Worm (Caenorhabditis elegans): ENCODE data around the gene col-2.

Gene col-2

ce11 chrIV:10065159-10065558 lies 20.1 kb downstream of the col-2 start:
- TF ChIP-seq ceh-100 (GFP tag; IDR thresholded peaks at IDR 0.05) (no peak), rcor-1 (GFP tag; IDR thresholded peaks at IDR 0.05) (no peak), somi-1 (GFP tag; optimal IDR thresholded peaks at IDR 0.05) (no peak), Y95B8A.8 (GFP tag; IDR thresholded peaks at IDR 0.05) (no peak), egl-18 (GFP tag; IDR thresholded peaks at IDR 0.05) (no peak), atf-7 (tag; optimal IDR thresholded peaks at IDR 0.05) (no peak), die-1 (tag; optimal IDR thresholded peaks at IDR 0.05) (no peak), F57A8.1 (GFP tag; optimal IDR thresholded peaks at IDR 0.05) (no peak), lsy-27 (tag; optimal IDR thresholded peaks at IDR 0.05; ENCODE audit: borderline replicate concordance, insufficient read depth) (no peak)

ce11 chrIV:10063941-10064340 lies 21.3 kb downstream of the col-2 start:
- TF ChIP-seq akir-1 (GFP tag; optimal IDR thresholded peaks at IDR 0.05) (no peak), F39B2.1 (GFP tag; IDR thresholded peaks at IDR 0.05) (no peak), chd-7 (tag; optimal IDR thresholded peaks at IDR 0.05) (no peak), lag-1 (GFP tag; IDR thresholded peaks at IDR 0.05) (no peak), bed-1 (GFP tag; IDR thresholded peaks at IDR 0.05) (no peak)

- TF ChIP-seq F57C9.4 (tag; optimal IDR thresholded peaks at IDR 0.05) (no peak), let-526 (GFP tag; IDR thresholded peaks at IDR 0.05) (no peak), tbp1 (GFP tag; optimal IDR thresholded peaks at IDR 0.05) (no peak), nhr-80 (tag; optimal IDR thresholded peaks at IDR 0.05) (peak; percentile 16), F37B4.10 (GFP tag; IDR thresholded peaks at IDR 0.05) (no peak), egl-44 (GFP tag; IDR thresholded peaks at IDR 0.05) (no peak)
These were observed 22.5 kb downstream of the col-2 start, which contains the start of gene ipla-7 for ce11 chrIV:10062728-10063127. ipla-7 (minus strand) TSS chrIV:10062849.

ce11 chrIV:10060795-10061194 lies 24.5 kb downstream of the col-2 start:
- no peak for TF ChIP-seq dpl-1 (GFP tag; optimal IDR thresholded peaks at IDR 0.05)
- TF ChIP-seq bed-2 (GFP tag; IDR thresholded peaks at IDR 0.05): no peak
- TF ChIP-seq nhr-80 (tag; optimal IDR thresholded peaks at IDR 0.05): peak; percentile 31
- no peak for TF ChIP-seq cebp-2 (GFP tag; IDR thresholded peaks at IDR 0.05)

ce11 chrIV:10059175-10059574 lies 26.1 kb downstream of the col-2 start:
- peak in 1 of 2 experiments; percentile 53 for TF ChIP-seq let-607 (tag; optimal IDR thresholded peaks at IDR 0.05)
- peak; percentile 17 for TF ChIP-seq ztf-22 (GFP tag; optimal IDR thresholded peaks at IDR 0.05)
- TF ChIP-seq atf-7 (tag; optimal IDR thresholded peaks at IDR 0.05): peak; percentile 4
- TF ChIP-seq nhr-80 (tag; optimal IDR thresholded peaks at IDR 0.05): peak; percentile 73
- TF ChIP-seq ets-4 (GFP tag; optimal IDR thresholded peaks at IDR 0.05): peak; percentile 40
- TF ChIP-seq Y95B8A.8 (GFP tag; IDR thresholded peaks at IDR 0.05): no peak
- TF ChIP-seq aptf-2 (GFP tag; conservative IDR thresholded peaks at IDR 0.05): no peak

- TF ChIP-seq ceh-58 (GFP tag; IDR thresholded peaks at IDR 0.05): no peak
- TF ChIP-seq tlf-1 (GFP tag; optimal IDR thresholded peaks at IDR 0.05): no peak
- TF ChIP-seq aptf-2 (GFP tag; conservative IDR thresholded peaks at IDR 0.05): no peak
- TF ChIP-seq let-607 (tag; optimal IDR thresholded peaks at IDR 0.05): no peak
- no peak for TF ChIP-seq K12H6.12 (tag; optimal IDR thresholded peaks at IDR 0.05)
- no peak for TF ChIP-seq dox-1 (GFP tag; IDR thresholded peaks at IDR 0.05)
- no peak for TF ChIP-seq attf-5 (GFP tag; optimal IDR thresholded peaks at IDR 0.05)
- TF ChIP-seq dpl-1 (GFP tag; optimal IDR thresholded peaks at IDR 0.05): no peak
- TF ChIP-seq B0261.1 (tag; optimal IDR thresholded peaks at IDR 0.05): no peak
- TF ChIP-seq lin-35 (GFP tag; optimal IDR thresholded peaks at IDR 0.05): no peak
- TF ChIP-seq cebp-1 (GFP tag; IDR thresholded peaks at IDR 0.05): no peak
- no peak for TF ChIP-seq cebp-1 (tag; optimal IDR thresholded peaks at IDR 0.05)
- TF ChIP-seq mel-28 (tag; optimal IDR thresholded peaks at IDR 0.05; ENCODE audit: borderline replicate concordance): no peak
- TF ChIP-seq egl-18 (GFP tag; IDR thresholded peaks at IDR 0.05): no peak
- no peak for TF ChIP-seq C06A6.2 (GFP tag; conservative IDR thresholded peaks at IDR 0.05)
- TF ChIP-seq mcd-1 (GFP tag; IDR thresholded peaks at IDR 0.05): no peak
- TF ChIP-seq nhr-90 (tag; optimal IDR thresholded peaks at IDR 0.05): no peak
- TF ChIP-seq ceh-40 (GFP tag; IDR thresholded peaks at IDR 0.05): no peak
These were observed 29.1 kb downstream of the col-2 start, which contains the start of gene T04B2.7 for ce11 chrIV:10056138-10056537. T04B2.7 (minus strand) TSS chrIV:10056238.

Data from whole organism, young adult.